Fruit fly (Drosophila melanogaster): ENCODE data around the gene CG42588.

CG42588 gene

DNA sequence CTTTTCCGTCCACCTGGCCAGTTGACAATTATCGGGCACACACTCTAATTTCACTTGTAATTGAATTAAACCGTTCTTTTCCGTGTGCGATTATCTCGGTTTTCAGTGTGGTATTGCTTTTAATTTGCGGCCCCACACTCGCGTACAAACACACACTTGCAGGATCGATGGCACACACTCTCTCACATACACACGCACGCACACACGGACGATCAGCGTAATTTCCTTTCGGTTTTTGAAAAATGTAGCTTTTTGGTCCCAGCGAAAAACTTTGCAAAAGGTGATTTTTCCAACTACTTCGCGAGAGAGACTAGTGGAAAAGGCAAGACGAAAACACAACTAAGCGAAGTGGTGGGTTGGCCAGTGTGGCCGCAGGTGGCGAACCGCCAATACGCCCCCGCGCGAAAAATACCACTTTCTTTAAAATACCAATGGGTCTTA is 9.3 kb upstream of the CG42588 start, which contains the start of gene Atg1 (continued):
- TF ChIP-seq B-H1 (GFP tag; IDR thresholded peaks at IDR 0.05) (no peak), CG12104 (GFP tag; optimal IDR thresholded peaks at IDR 0.05) (no peak), ssp (GFP tag; IDR thresholded peaks at IDR 0.05) (no peak), wdn (GFP tag; IDR thresholded peaks at IDR 0.05) (no peak), prd (optimal IDR thresholded peaks at IDR 0.05) (no peak), prd (GFP tag; IDR thresholded peaks at IDR 0.05) (no peak), CG7928 (GFP tag; optimal IDR thresholded peaks at IDR 0.05) (no peak), yki (optimal IDR thresholded peaks at IDR 0.05) (no peak), org-1 (GFP tag; optimal IDR thresholded peaks at IDR 0.05) (no peak), ase (GFP tag; IDR thresholded peaks at IDR 0.05) (no peak), CG9727 (GFP tag; optimal IDR thresholded peaks at IDR 0.05) (no peak), ken (GFP tag; IDR thresholded peaks at IDR 0.05) (peak; percentile 39; the same call in 1 of the 3 replicates), Hand (GFP tag; optimal IDR thresholded peaks at IDR 0.05) (peak; percentile 27), Meics (GFP tag; optimal IDR thresholded peaks at IDR 0.05) (no peak), dati (GFP tag; IDR thresholded peaks at IDR 0.05) (no peak), CG17829 (tag; optimal IDR thresholded peaks at IDR 0.05) (peak; percentile 22), CG17612 (GFP tag; IDR thresholded peaks at IDR 0.05) (no peak), CG18599 (GFP tag; optimal IDR thresholded peaks at IDR 0.05) (peak; percentile 26), maf-S (GFP tag; optimal IDR thresholded peaks at IDR 0.05) (no peak), Dad (GFP tag; optimal IDR thresholded peaks at IDR 0.05) (no peak), Myb (GFP tag; optimal IDR thresholded peaks at IDR 0.05) (peak; percentile 5), tna (GFP tag; IDR thresholded peaks at IDR 0.05; ENCODE audit: partially characterized antibody) (no peak), exex (tag; optimal IDR thresholded peaks at IDR 0.05) (peak; percentile 71), D (optimal IDR thresholded peaks at IDR 0.05) (no peak), D (GFP tag; optimal IDR thresholded peaks at IDR 0.05) (no peak), CG3726 (GFP tag; IDR thresholded peaks at IDR 0.05) (no peak), dpn (GFP tag; optimal IDR thresholded peaks at IDR 0.05) (no peak), sens-2 (GFP tag; IDR thresholded peaks at IDR 0.05) (no peak), C15 (GFP tag; IDR thresholded peaks at IDR 0.05) (no peak), Xrp1 (GFP tag; IDR thresholded peaks at IDR 0.05) (no peak), pzg (GFP tag; optimal IDR thresholded peaks at IDR 0.05) (peak; percentile 62), Scr (GFP tag; IDR thresholded peaks at IDR 0.05; ENCODE audit: partially characterized antibody) (no peak; the same call in 1 of the 2 replicates), dimm (GFP tag; IDR thresholded peaks at IDR 0.05) (no peak), shn (GFP tag; optimal IDR thresholded peaks at IDR 0.05) (no peak), sob (GFP tag; IDR thresholded peaks at IDR 0.05) (no peak), lola (GFP tag; optimal IDR thresholded peaks at IDR 0.05) (no peak), CG7987 (GFP tag; optimal IDR thresholded peaks at IDR 0.05) (peak; percentile 52), CG2712 (tag; optimal IDR thresholded peaks at IDR 0.05) (peak; percentile 36), CG3847 (GFP tag; IDR thresholded peaks at IDR 0.05) (peak; percentile 33; the same call in 1 of the 2 replicates), slp2 (GFP tag; optimal IDR thresholded peaks at IDR 0.05) (no peak), Hmr (GFP tag; optimal IDR thresholded peaks at IDR 0.05) (peak; percentile 37), ac (GFP tag; optimal IDR thresholded peaks at IDR 0.05) (no peak), gt (GFP tag; IDR thresholded peaks at IDR 0.05) (no peak), pb (GFP tag; optimal IDR thresholded peaks at IDR 0.05) (peak; percentile 9), CG7745 (tag; optimal IDR thresholded peaks at IDR 0.05) (no peak), MTF-1 (GFP tag; optimal IDR thresholded peaks at IDR 0.05; ENCODE audit: borderline replicate concordance) (peak; percentile 33), chn (GFP tag; optimal IDR thresholded peaks at IDR 0.05) (no peak), Ssrp (tag; optimal IDR thresholded peaks at IDR 0.05) (no peak), ci (GFP tag; IDR thresholded peaks at IDR 0.05) (peak; percentile 33; the same call in 1 of the 3 replicates), Kr (GFP tag; optimal IDR thresholded peaks at IDR 0.05) (no peak), Doc2 (GFP tag; IDR thresholded peaks at IDR 0.05) (no peak), H15 (GFP tag; IDR thresholded peaks at IDR 0.05) (no peak), gfzf (GFP tag; optimal IDR thresholded peaks at IDR 0.05) (peak; percentile 74)
